Fruit fly (Drosophila melanogaster) S2 (cell line): ENCODE measurements around the gene CG43181.
A peak's percentile ranks its signal among the peaks of the same experiment; 100 is the strongest.

ENCODE experiments used
- CG8478 ChIP-seq: fragments of >200 bp; optimal IDR thresholded peaks from 2 replicates; lab custom pipeline; 2018
- CTCF ChIP-seq, 2 experiments: fragments of >200 bp; optimal IDR thresholded peaks; 2 replicates each; lab custom pipeline; 2018

Gene CG43181

dm6 chrX:350266-350665 lies at the start of gene CG43181:
CG43181 (plus strand) TSS chrX:350566.
- TF ChIP-seq CTCF (optimal IDR thresholded peaks at IDR 0.05; lab: Kevin White, UChicago) = no peak
- no peak for TF ChIP-seq CG8478 (lab: Kevin White, UChicago)

- TF ChIP-seq CG8478 (lab: Kevin White, UChicago) (no peak), CTCF (optimal IDR thresholded peaks at IDR 0.05; lab: Kevin White, UChicago) (no peak)
Measured at dm6 chrX:307384-307783, 43.0 kb upstream of the CG43181 start, which contains the start of gene CG12470. CG12470 (plus strand) TSS chrX:307684.

DNA sequence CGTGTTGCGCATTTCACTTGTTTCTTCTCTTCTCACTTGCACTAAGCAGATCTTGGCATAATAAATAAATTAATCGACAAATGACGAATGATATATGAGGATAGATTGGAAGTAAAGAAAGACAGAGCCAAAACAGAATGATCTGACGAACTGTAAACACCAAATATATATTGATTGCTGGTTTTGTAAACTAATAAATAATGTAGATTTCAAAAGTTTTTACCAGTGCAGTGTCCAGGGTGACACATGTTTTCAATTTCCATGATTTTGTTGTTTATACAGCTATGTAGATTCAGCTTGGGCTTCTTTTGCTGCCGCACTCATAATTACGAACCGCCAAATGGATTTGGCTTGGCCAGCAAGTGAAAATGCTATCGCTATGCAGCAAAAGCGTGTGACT lies 39.0 kb upstream of the CG43181 start:
- TF ChIP-seq CTCF (optimal IDR thresholded peaks at IDR 0.05; lab: Kevin White, UChicago) (no peak), CG8478 (lab: Kevin White, UChicago) (no peak)

DNA sequence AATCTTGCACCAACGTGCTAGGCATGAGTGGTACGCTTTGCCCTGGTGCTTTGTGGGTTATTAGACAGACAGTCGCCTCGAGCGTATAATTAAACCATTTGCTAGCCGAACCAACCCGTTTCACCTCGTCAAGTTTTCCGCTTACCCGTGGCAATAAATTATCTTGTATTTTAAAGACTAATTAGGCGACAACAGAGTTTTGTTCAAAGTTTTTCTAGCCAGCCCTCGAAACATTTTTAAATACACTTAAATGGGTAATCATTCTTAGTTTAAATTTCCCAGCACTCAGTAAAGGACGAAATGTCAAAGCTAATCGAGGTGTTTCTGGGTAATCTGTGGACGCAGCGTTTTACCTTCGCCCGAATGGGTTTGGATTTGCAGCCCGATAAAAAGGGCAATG lies 35.5 kb upstream of the CG43181 start, which contains the start of gene Or1a:
TSS of gene Or1a (plus strand) at position 301 of the 400 bp plus-strand sequence.
- TF ChIP-seq CTCF (optimal IDR thresholded peaks at IDR 0.05; lab: Kevin White, UChicago) = no peak
- TF ChIP-seq CG8478 (lab: Kevin White, UChicago) = no peak

DNA sequence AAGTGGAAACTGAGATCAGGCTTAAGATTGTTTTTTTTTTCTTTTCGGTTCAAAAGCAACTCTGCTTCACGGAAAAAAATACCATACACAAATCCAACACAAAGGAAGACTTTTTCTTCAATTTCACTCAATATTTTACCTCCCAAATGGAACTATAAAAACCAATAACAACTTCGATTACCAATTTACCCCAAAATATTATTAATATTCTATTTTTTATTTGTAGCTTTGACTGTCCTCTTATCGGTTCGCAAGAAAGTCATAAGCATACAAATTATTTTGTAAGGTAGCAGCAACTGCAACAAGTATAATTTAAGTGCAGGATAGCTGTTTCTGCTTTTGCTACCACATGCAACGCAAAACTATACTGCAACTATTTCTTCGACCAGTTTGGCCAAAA lies 16.4 kb upstream of the CG43181 start:
- no peak for TF ChIP-seq CTCF (optimal IDR thresholded peaks at IDR 0.05; lab: Kevin White, UChicago)
- TF ChIP-seq CG8478 (lab: Kevin White, UChicago) = no peak

- TF ChIP-seq CG8478 (lab: Kevin White, UChicago) (no peak), CTCF (optimal IDR thresholded peaks at IDR 0.05; lab: Kevin White, UChicago) (no peak)
Measured at dm6 chrX:334624-335292, 15.6 kb upstream of the CG43181 start.

dm6 chrX:336659-337266 lies 13.6 kb upstream of the CG43181 start:
- TF ChIP-seq CG8478 (lab: Kevin White, UChicago) = no peak
- peak in 1 of 2 experiments; percentile 48 for TF ChIP-seq CTCF (optimal IDR thresholded peaks at IDR 0.05; lab: Kevin White, UChicago)

dm6 chrX:338123-338527 lies 12.2 kb upstream of the CG43181 start:
- TF ChIP-seq CTCF (optimal IDR thresholded peaks at IDR 0.05; lab: Kevin White, UChicago) = no peak
- no peak for TF ChIP-seq CG8478 (lab: Kevin White, UChicago)

dm6 chrX:339866-340571 lies 10.3 kb upstream of the CG43181 start:
- TF ChIP-seq CTCF (optimal IDR thresholded peaks at IDR 0.05; lab: Kevin White, UChicago) = no peak
- no peak for TF ChIP-seq CG8478 (lab: Kevin White, UChicago)

DNA sequence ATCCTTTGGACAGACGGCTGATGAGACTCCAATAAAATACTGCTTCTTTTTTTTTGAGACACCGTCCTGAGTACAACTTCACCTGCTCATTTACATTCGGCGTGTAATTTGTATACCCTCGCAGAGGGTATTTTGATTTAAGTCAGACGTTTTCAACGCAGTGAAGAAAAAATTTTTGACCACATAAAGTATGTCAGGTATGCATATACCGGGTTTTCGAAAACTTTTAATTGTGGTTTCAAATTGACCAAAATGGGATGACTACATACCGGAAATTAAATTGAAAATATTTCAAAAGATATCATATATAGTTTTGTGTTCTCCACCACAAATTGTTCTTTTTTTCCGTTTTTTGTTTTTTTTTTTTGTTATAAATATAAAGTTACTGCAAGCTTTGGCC lies 9.6 kb upstream of the CG43181 start:
- TF ChIP-seq CG8478 (lab: Kevin White, UChicago) (no peak), CTCF (optimal IDR thresholded peaks at IDR 0.05; lab: Kevin White, UChicago) (no peak)

dm6 chrX:342422-343169 lies 7.8 kb upstream of the CG43181 start:
- no peak for TF ChIP-seq CG8478 (lab: Kevin White, UChicago)
- no peak for TF ChIP-seq CTCF (optimal IDR thresholded peaks at IDR 0.05; lab: Kevin White, UChicago)

- TF ChIP-seq CG8478 (lab: Kevin White, UChicago) (no peak), CTCF (optimal IDR thresholded peaks at IDR 0.05; lab: Kevin White, UChicago) (no peak)
Measured at dm6 chrX:345246-345645, 5.1 kb upstream of the CG43181 start.

- TF ChIP-seq CG8478 (lab: Kevin White, UChicago) = no peak
- TF ChIP-seq CTCF (optimal IDR thresholded peaks at IDR 0.05; lab: Kevin White, UChicago) = no peak
Measured at dm6 chrX:350970-351369, 604 bp downstream of the CG43181 start.

- no peak for TF ChIP-seq CG8478 (lab: Kevin White, UChicago)
- TF ChIP-seq CTCF (optimal IDR thresholded peaks at IDR 0.05; lab: Kevin White, UChicago) = no peak
Measured at dm6 chrX:351599-351998, 1.2 kb downstream of the CG43181 start.
